Fruit fly (Drosophila melanogaster) whole organism, pupa: ENCODE results near the gene kraken.

Experiments
- CG13204 ChIP-seq: fragments of 200-800 bp; sonication (Bioruptor generic); optimal IDR thresholded peaks from 2 replicates; lab custom pipeline; 2018; ENCODE audit warnings: missing biosample characterization, mild to moderate bottlenecking, missing genetic modification characterization, moderate library complexity
- CG15710 ChIP-seq: fragments of 200-800 bp; sonication (Bioruptor generic); optimal IDR thresholded peaks from 2 replicates; lab custom pipeline; 2018; ENCODE audit warnings: missing biosample characterization, mild to moderate bottlenecking, missing genetic modification characterization, moderate library complexity
- CG17806 ChIP-seq: fragments of 200-800 bp; sonication (Bioruptor generic); optimal IDR thresholded peaks from 2 replicates; lab custom pipeline; 2018; ENCODE audit warnings: missing biosample characterization, mild to moderate bottlenecking, missing genetic modification characterization, moderate library complexity
- D1 ChIP-seq: fragments of 200-800 bp; sonication (Bioruptor generic); optimal IDR thresholded peaks from 2 replicates; lab custom pipeline; 2018; ENCODE audit warnings: missing biosample characterization, mild to moderate bottlenecking, missing genetic modification characterization, moderate library complexity
- EcR ChIP-seq: fragments of 200-800 bp; sonication (Bioruptor generic); optimal IDR thresholded peaks from 3 replicates; lab custom pipeline; 2019; ENCODE audit warnings: missing biosample characterization, missing genetic modification characterization, mild to moderate bottlenecking, moderate library complexity, missing genetic modification reagents

- TF ChIP-seq CG17806 (no peak), CG15710 (tag; lab: Kevin White, UChicago) (no peak), CG13204 (no peak), EcR (no peak), D1 (tag; lab: Kevin White, UChicago) (no peak)
These were observed 17.7 kb downstream of the kraken start, which contains the start of gene PNUTS for dm6 chr2L:870285-870684.
